3 fruit fly cellular contexts compared by ENCODE assay signal in genomic region chr3R:19134957-19135356, dm6.
TF ChIP-seq lines count a peak whose summit lies in the region.

Gene Cyp12a4, plus strand, starts transcription at chr3R:19135158.

- TF ChIP-seq CTCF in whole organism, embryonic (GFP tag; optimal IDR thresholded peaks at IDR 0.05; lab: Kevin White, UChicago) = no peak

TF ChIP-seq in whole organism, adult, 20 proteins besides CTCF, POLR2A, EP300 and RAD21:
- no peak for TF ChIP-seq CG1620 (GFP tag; optimal IDR thresholded peaks at IDR 0.05; lab: Kevin White, UChicago)
- peak; percentile 14 for TF ChIP-seq bab1 (GFP tag; optimal IDR thresholded peaks at IDR 0.05; lab: Kevin White, UChicago)
- TF ChIP-seq cnc (optimal IDR thresholded peaks at IDR 0.05; lab: Kevin White, UChicago) = no peak
- TF ChIP-seq Clk (GFP tag; optimal IDR thresholded peaks at IDR 0.05; lab: Kevin White, UChicago) = no peak
- TF ChIP-seq Hr96 (GFP tag; optimal IDR thresholded peaks at IDR 0.05; lab: Kevin White, UChicago) = no peak
- TF ChIP-seq pad (GFP tag; optimal IDR thresholded peaks at IDR 0.05; lab: Kevin White, UChicago) = no peak
- TF ChIP-seq Crg-1 (GFP tag; optimal IDR thresholded peaks at IDR 0.05; lab: Kevin White, UChicago) = peak; percentile 26
- TF ChIP-seq toe (GFP tag; optimal IDR thresholded peaks at IDR 0.05; lab: Kevin White, UChicago) = peak; percentile 6
- TF ChIP-seq CG33017 (tag; optimal IDR thresholded peaks at IDR 0.05; lab: Kevin White, UChicago) = peak; percentile 59
- TF ChIP-seq tj (GFP tag; optimal IDR thresholded peaks at IDR 0.05; lab: Kevin White, UChicago) = no peak
- no peak for TF ChIP-seq ovo (GFP tag; optimal IDR thresholded peaks at IDR 0.05; lab: Kevin White, UChicago)
- TF ChIP-seq CG7101 (tag; optimal IDR thresholded peaks at IDR 0.05; lab: Kevin White, UChicago) = peak; percentile 49
- TF ChIP-seq kay (GFP tag; lab: Kevin White, UChicago; ENCODE audit: borderline replicate concordance) = peak; percentile 41
- TF ChIP-seq CG7045 (GFP tag; optimal IDR thresholded peaks at IDR 0.05; lab: Kevin White, UChicago) = peak; percentile 5
- TF ChIP-seq cic (GFP tag; optimal IDR thresholded peaks at IDR 0.05; lab: Kevin White, UChicago) = peak; percentile 92
- TF ChIP-seq Mnt (GFP tag; optimal IDR thresholded peaks at IDR 0.05; lab: Kevin White, UChicago) = peak; percentile 64
- TF ChIP-seq CG11617 (GFP tag; optimal IDR thresholded peaks at IDR 0.05; lab: Kevin White, UChicago) = no peak
- peak; percentile 70 for TF ChIP-seq CG12768 (GFP tag; optimal IDR thresholded peaks at IDR 0.05; lab: Kevin White, UChicago)
- peak; percentile 3 for TF ChIP-seq CG14711 (tag; optimal IDR thresholded peaks at IDR 0.05; lab: Kevin White, UChicago)
- TF ChIP-seq CG5204 (GFP tag; optimal IDR thresholded peaks at IDR 0.05; lab: Kevin White, UChicago) = peak; percentile 20

TF ChIP-seq in whole organism, embryonic, 481 proteins besides CTCF, POLR2A, EP300 and RAD21 (continues in another document):
- TF ChIP-seq CG15514 (GFP tag; optimal IDR thresholded peaks at IDR 0.05; lab: Kevin White, UChicago) = no peak
- TF ChIP-seq Opbp (GFP tag; IDR thresholded peaks at IDR 0.05; lab: Robert Waterston, UW; ENCODE audit: partially characterized antibody) = no peak
- no peak for TF ChIP-seq CG1233 (GFP tag; optimal IDR thresholded peaks at IDR 0.05; lab: Kevin White, UChicago)
- no peak for TF ChIP-seq CG18764 (GFP tag; optimal IDR thresholded peaks at IDR 0.05; lab: Kevin White, UChicago)
- no peak for TF ChIP-seq cwo (GFP tag; optimal IDR thresholded peaks at IDR 0.05; lab: Kevin White, UChicago)
- no peak for TF ChIP-seq gcm (GFP tag; optimal IDR thresholded peaks at IDR 0.05; lab: Kevin White, UChicago)
- no peak for TF ChIP-seq ato (GFP tag; IDR thresholded peaks at IDR 0.05; lab: Robert Waterston, UW; ENCODE audit: partially characterized antibody)
- no peak for TF ChIP-seq BEAF-32 (GFP tag; optimal IDR thresholded peaks at IDR 0.05; lab: Kevin White, UChicago)
- TF ChIP-seq CG10959 (GFP tag; IDR thresholded peaks at IDR 0.05; lab: Robert Waterston, UW) = no peak
- TF ChIP-seq CG32532 (GFP tag; IDR thresholded peaks at IDR 0.05; lab: Robert Waterston, UW) = no peak
- TF ChIP-seq CG17361 (GFP tag; IDR thresholded peaks at IDR 0.05; lab: Robert Waterston, UW) = no peak
- no peak for TF ChIP-seq Max (GFP tag; optimal IDR thresholded peaks at IDR 0.05; lab: Kevin White, UChicago)
- TF ChIP-seq Med (GFP tag; lab: Kevin White, UChicago) = peak; percentile 23
- no peak for TF ChIP-seq Fer1 (GFP tag; optimal IDR thresholded peaks at IDR 0.05; lab: Kevin White, UChicago)
- no peak for TF ChIP-seq CG2129 (GFP tag; IDR thresholded peaks at IDR 0.05; lab: Robert Waterston, UW; ENCODE audit: partially characterized antibody)
- TF ChIP-seq fd96Cb (tag; optimal IDR thresholded peaks at IDR 0.05; lab: Kevin White, UChicago) = no peak
- TF ChIP-seq CG7745 (tag; optimal IDR thresholded peaks at IDR 0.05; lab: Kevin White, UChicago) = no peak
- no peak for TF ChIP-seq CG14050 (GFP tag; IDR thresholded peaks at IDR 0.05; lab: Robert Waterston, UW)
- TF ChIP-seq Sox100B (GFP tag; optimal IDR thresholded peaks at IDR 0.05; lab: Kevin White, UChicago) = no peak
- TF ChIP-seq Hr78 (GFP tag; optimal IDR thresholded peaks at IDR 0.05; lab: Kevin White, UChicago) = no peak
- TF ChIP-seq CG1602 (GFP tag; optimal IDR thresholded peaks at IDR 0.05; lab: Kevin White, UChicago) = no peak
- no peak for TF ChIP-seq Ets97D (GFP tag; optimal IDR thresholded peaks at IDR 0.05; lab: Kevin White, UChicago)
- peak; percentile 76 for TF ChIP-seq exex (tag; optimal IDR thresholded peaks at IDR 0.05; lab: Kevin White, UChicago)
- TF ChIP-seq CG3065 (GFP tag; optimal IDR thresholded peaks at IDR 0.05; lab: Kevin White, UChicago) = no peak
- no peak for TF ChIP-seq Abd-B (GFP tag; optimal IDR thresholded peaks at IDR 0.05; lab: Kevin White, UChicago)
- TF ChIP-seq ro (GFP tag; IDR thresholded peaks at IDR 0.05; lab: Robert Waterston, UW) = no peak
- no peak for TF ChIP-seq wdn (GFP tag; IDR thresholded peaks at IDR 0.05; lab: Robert Waterston, UW)
- TF ChIP-seq CG10321 (GFP tag; IDR thresholded peaks at IDR 0.05; lab: Robert Waterston, UW) = no peak
- TF ChIP-seq CG16863 (GFP tag; optimal IDR thresholded peaks at IDR 0.05; lab: Kevin White, UChicago) = no peak
- no peak for TF ChIP-seq CG15601 (tag; optimal IDR thresholded peaks at IDR 0.05; lab: Kevin White, UChicago)
- no peak for TF ChIP-seq bowl (GFP tag; IDR thresholded peaks at IDR 0.05; lab: Robert Waterston, UW)
- no peak for TF ChIP-seq MTF-1 (GFP tag; optimal IDR thresholded peaks at IDR 0.05; lab: Kevin White, UChicago; ENCODE audit: borderline replicate concordance)
- no peak for TF ChIP-seq Bgb (GFP tag; IDR thresholded peaks at IDR 0.05; lab: Robert Waterston, UW; ENCODE audit: partially characterized antibody)
- TF ChIP-seq rib (GFP tag; IDR thresholded peaks at IDR 0.05; lab: Robert Waterston, UW) = peak; percentile 56; the same call in 1 of the 2 replicates
- TF ChIP-seq Adf1 (GFP tag; IDR thresholded peaks at IDR 0.05; lab: Robert Waterston, UW) = peak; percentile 15; the same call in 1 of the 2 replicates
- no peak for TF ChIP-seq br (optimal IDR thresholded peaks at IDR 0.05; lab: Kevin White, UChicago)
- no peak for TF ChIP-seq bigmax (GFP tag; optimal IDR thresholded peaks at IDR 0.05; lab: Kevin White, UChicago)
- TF ChIP-seq zfh2 (GFP tag; optimal IDR thresholded peaks at IDR 0.05; lab: Kevin White, UChicago) = no peak
- no peak for TF ChIP-seq CG3281 (GFP tag; optimal IDR thresholded peaks at IDR 0.05; lab: Kevin White, UChicago)

TF ChIP-seq in whole organism, prepupa, 60 proteins besides CTCF, POLR2A, EP300 and RAD21:
- TF ChIP-seq vri (GFP tag; optimal IDR thresholded peaks at IDR 0.05; lab: Kevin White, UChicago) = peak; percentile 11
- TF ChIP-seq dsx (GFP tag; optimal IDR thresholded peaks at IDR 0.05; lab: Kevin White, UChicago; ENCODE audit: poor library complexity, severe bottlenecking) = no peak
- no peak for TF ChIP-seq dac (GFP tag; optimal IDR thresholded peaks at IDR 0.05; lab: Kevin White, UChicago)
